Fruit fly (Drosophila melanogaster): ENCODE data around the gene HLH3B.
A peak's percentile ranks its signal among the peaks of the same experiment; 100 is the strongest.

The HLH3B gene

dm6 chrX:2638646-2639045 lies 42.9 kb downstream of the HLH3B start (continued):
- TF ChIP-seq mld (GFP tag; IDR thresholded peaks at IDR 0.05; ENCODE audit: partially characterized antibody) = no peak
- TF ChIP-seq emc (GFP tag; optimal IDR thresholded peaks at IDR 0.05) = no peak
- TF ChIP-seq prd (optimal IDR thresholded peaks at IDR 0.05) = no peak
- TF ChIP-seq prd (GFP tag; IDR thresholded peaks at IDR 0.05) = peak; percentile 31; the same call in 1 of the 3 replicates
- no peak for TF ChIP-seq fru (optimal IDR thresholded peaks at IDR 0.05)
- no peak for TF ChIP-seq Max (GFP tag; optimal IDR thresholded peaks at IDR 0.05)
- no peak for TF ChIP-seq CG8944 (GFP tag; optimal IDR thresholded peaks at IDR 0.05)
- no peak for TF ChIP-seq CG17328 (GFP tag; IDR thresholded peaks at IDR 0.05)
- TF ChIP-seq Taf1 (GFP tag; IDR thresholded peaks at IDR 0.05) = no peak
- no peak for TF ChIP-seq CG5245 (GFP tag; optimal IDR thresholded peaks at IDR 0.05)
- TF ChIP-seq gcm (GFP tag; optimal IDR thresholded peaks at IDR 0.05) = no peak
- TF ChIP-seq Dll (GFP tag; IDR thresholded peaks at IDR 0.05; ENCODE audit: partially characterized antibody) = no peak
- no peak for TF ChIP-seq Side (GFP tag; optimal IDR thresholded peaks at IDR 0.05)
- peak; percentile 33 for TF ChIP-seq CG30403 (GFP tag; optimal IDR thresholded peaks at IDR 0.05)
- no peak for TF ChIP-seq Lhr (GFP tag; optimal IDR thresholded peaks at IDR 0.05)
- no peak for TF ChIP-seq CG13894 (tag; optimal IDR thresholded peaks at IDR 0.05)
- no peak for TF ChIP-seq dimm (GFP tag; IDR thresholded peaks at IDR 0.05)
- TF ChIP-seq CG10462 (GFP tag; optimal IDR thresholded peaks at IDR 0.05) = no peak
- no peak for TF ChIP-seq Atf3 (GFP tag; optimal IDR thresholded peaks at IDR 0.05)
- no peak for TF ChIP-seq CG1792 (GFP tag; optimal IDR thresholded peaks at IDR 0.05)
- no peak for TF ChIP-seq CG14860 (GFP tag; IDR thresholded peaks at IDR 0.05; ENCODE audit: partially characterized antibody)
- TF ChIP-seq unc-4 (GFP tag; IDR thresholded peaks at IDR 0.05; ENCODE audit: partially characterized antibody) = no peak
- TF ChIP-seq Sox102F (GFP tag; optimal IDR thresholded peaks at IDR 0.05) = peak; percentile 25
- TF ChIP-seq CG10147 (GFP tag; optimal IDR thresholded peaks at IDR 0.05) = no peak
- TF ChIP-seq Ptx1 (GFP tag; IDR thresholded peaks at IDR 0.05) = peak; percentile 24; the same call in 1 of the 2 replicates
- no peak for TF ChIP-seq CG3281 (GFP tag; optimal IDR thresholded peaks at IDR 0.05)
- no peak for TF ChIP-seq tx (GFP tag; optimal IDR thresholded peaks at IDR 0.05)
- no peak for TF ChIP-seq CG10543 (GFP tag; optimal IDR thresholded peaks at IDR 0.05)
- no peak for TF ChIP-seq dati (GFP tag; IDR thresholded peaks at IDR 0.05)
- peak; percentile 17 for TF ChIP-seq zfh2 (GFP tag; optimal IDR thresholded peaks at IDR 0.05)
- TF ChIP-seq Asciz (GFP tag; optimal IDR thresholded peaks at IDR 0.05) = no peak
- TF ChIP-seq CG34376 (GFP tag; optimal IDR thresholded peaks at IDR 0.05) = no peak
- no peak for TF ChIP-seq Hr3 (GFP tag; optimal IDR thresholded peaks at IDR 0.05)
- no peak for TF ChIP-seq CG30020 (tag; optimal IDR thresholded peaks at IDR 0.05)
- no peak for TF ChIP-seq BtbVII (GFP tag; optimal IDR thresholded peaks at IDR 0.05)
- no peak for TF ChIP-seq stwl (tag; optimal IDR thresholded peaks at IDR 0.05)
- no peak for TF ChIP-seq CG33557 (GFP tag; optimal IDR thresholded peaks at IDR 0.05)
- no peak for TF ChIP-seq CG7556 (GFP tag; optimal IDR thresholded peaks at IDR 0.05)
- no peak for TF ChIP-seq dpn (GFP tag; optimal IDR thresholded peaks at IDR 0.05)
- TF ChIP-seq CG9932 (GFP tag; IDR thresholded peaks at IDR 0.05) = peak; percentile 51
- no peak for TF ChIP-seq Ets97D (GFP tag; optimal IDR thresholded peaks at IDR 0.05)
- no peak for TF ChIP-seq Tbp (GFP tag; optimal IDR thresholded peaks at IDR 0.05)
- no peak for TF ChIP-seq CG3163 (GFP tag; optimal IDR thresholded peaks at IDR 0.05)
- TF ChIP-seq jigr1 (GFP tag; IDR thresholded peaks at IDR 0.05) = no peak
- no peak for TF ChIP-seq ac (GFP tag; optimal IDR thresholded peaks at IDR 0.05)
- no peak for TF ChIP-seq CG12071 (GFP tag; optimal IDR thresholded peaks at IDR 0.05)
- TF ChIP-seq CG10654 (GFP tag; optimal IDR thresholded peaks at IDR 0.05) = no peak
- TF ChIP-seq ase (GFP tag; IDR thresholded peaks at IDR 0.05) = no peak
- peak; percentile 36; the same call in 1 of the 2 replicates for TF ChIP-seq sisA (GFP tag; IDR thresholded peaks at IDR 0.05)
- TF ChIP-seq CG10321 (GFP tag; IDR thresholded peaks at IDR 0.05) = no peak
- no peak for TF ChIP-seq CG18011 (GFP tag; optimal IDR thresholded peaks at IDR 0.05)
- no peak for TF ChIP-seq corto (GFP tag; optimal IDR thresholded peaks at IDR 0.05)
